Fruit fly (Drosophila melanogaster): ENCODE data around the gene to.

Gene to

dm6 chr3R:25209207-25209606, 30.8 kb upstream of the to start (continued):
- TF ChIP-seq Jarid2 (GFP tag; optimal IDR thresholded peaks at IDR 0.05) (no peak), sisA (GFP tag; IDR thresholded peaks at IDR 0.05) (no peak), MBD-R2 (GFP tag; IDR thresholded peaks at IDR 0.05) (no peak), HLH4C (GFP tag; IDR thresholded peaks at IDR 0.05; ENCODE audit: partially characterized antibody) (no peak), CG15514 (GFP tag; optimal IDR thresholded peaks at IDR 0.05) (peak; percentile 6), CG14050 (GFP tag; IDR thresholded peaks at IDR 0.05) (no peak), Usf (GFP tag; optimal IDR thresholded peaks at IDR 0.05) (no peak), Blimp-1 (GFP tag; optimal IDR thresholded peaks at IDR 0.05) (no peak), CG11696 (GFP tag; IDR thresholded peaks at IDR 0.05) (no peak), CG2889 (GFP tag; IDR thresholded peaks at IDR 0.05) (no peak), Six4 (GFP tag; optimal IDR thresholded peaks at IDR 0.05) (no peak), CG4730 (GFP tag; IDR thresholded peaks at IDR 0.05) (no peak), exex (tag; optimal IDR thresholded peaks at IDR 0.05) (peak; percentile 14), Deaf1 (tag; optimal IDR thresholded peaks at IDR 0.05) (peak; percentile 81), hkb (optimal IDR thresholded peaks at IDR 0.05) (no peak), hkb (GFP tag; IDR thresholded peaks at IDR 0.05) (no peak), CG12299 (tag; optimal IDR thresholded peaks at IDR 0.05) (no peak), nerfin-2 (GFP tag; IDR thresholded peaks at IDR 0.05; ENCODE audit: partially characterized antibody) (no peak), pb (GFP tag; optimal IDR thresholded peaks at IDR 0.05) (no peak), mirr (GFP tag; optimal IDR thresholded peaks at IDR 0.05) (peak; percentile 24), ab (GFP tag; optimal IDR thresholded peaks at IDR 0.05) (no peak), grn (GFP tag; optimal IDR thresholded peaks at IDR 0.05) (peak; percentile 56), CG31441 (GFP tag; IDR thresholded peaks at IDR 0.05) (no peak), CG18262 (tag; optimal IDR thresholded peaks at IDR 0.05) (no peak), chinmo (GFP tag; IDR thresholded peaks at IDR 0.05; ENCODE audit: partially characterized antibody) (0 out of 4 replicates have a peak, but pooled peaks have one; percentile 42), CG14710 (tag; optimal IDR thresholded peaks at IDR 0.05) (no peak), CG34376 (GFP tag; optimal IDR thresholded peaks at IDR 0.05) (peak; percentile 18), B-H2 (GFP tag; optimal IDR thresholded peaks at IDR 0.05) (no peak), CG43689 (GFP tag; IDR thresholded peaks at IDR 0.05) (no peak), dm (GFP tag; optimal IDR thresholded peaks at IDR 0.05) (no peak), CG10565 (GFP tag; optimal IDR thresholded peaks at IDR 0.05) (no peak), Eip74EF (GFP tag; optimal IDR thresholded peaks at IDR 0.05) (no peak), CG16863 (GFP tag; optimal IDR thresholded peaks at IDR 0.05) (no peak), CG16815 (GFP tag; optimal IDR thresholded peaks at IDR 0.05) (no peak), H2.0 (GFP tag; IDR thresholded peaks at IDR 0.05) (no peak), repo (GFP tag; optimal IDR thresholded peaks at IDR 0.05) (no peak), CG1529 (GFP tag; optimal IDR thresholded peaks at IDR 0.05) (no peak), CG13296 (GFP tag; optimal IDR thresholded peaks at IDR 0.05) (no peak), psq (GFP tag; optimal IDR thresholded peaks at IDR 0.05) (no peak), peb (GFP tag; IDR thresholded peaks at IDR 0.05) (no peak)

- TF ChIP-seq jing (GFP tag; optimal IDR thresholded peaks at IDR 0.05) (no peak), CG17361 (GFP tag; IDR thresholded peaks at IDR 0.05) (0 out of 3 replicates have a peak, but pooled peaks have one; percentile 39), onecut (GFP tag; IDR thresholded peaks at IDR 0.05) (no peak), Opbp (GFP tag; IDR thresholded peaks at IDR 0.05; ENCODE audit: partially characterized antibody) (peak; percentile 85; the same call in 2 of the 3 replicates), CG1832 (GFP tag; optimal IDR thresholded peaks at IDR 0.05) (no peak), Kr (GFP tag; optimal IDR thresholded peaks at IDR 0.05) (no peak), CG5180 (GFP tag; optimal IDR thresholded peaks at IDR 0.05) (no peak), sens (GFP tag) (peak; percentile 88), CG4360 (GFP tag; IDR thresholded peaks at IDR 0.05) (peak; percentile 53; the same call in 1 of the 2 replicates), HLH4C (GFP tag; IDR thresholded peaks at IDR 0.05; ENCODE audit: partially characterized antibody) (peak; percentile 90), CG4424 (GFP tag; optimal IDR thresholded peaks at IDR 0.05) (peak; percentile 41), CG34376 (GFP tag; optimal IDR thresholded peaks at IDR 0.05) (no peak), CG12769 (tag; optimal IDR thresholded peaks at IDR 0.05) (peak; percentile 37), Camta (GFP tag; optimal IDR thresholded peaks at IDR 0.05) (peak; percentile 4), Bgb (GFP tag; IDR thresholded peaks at IDR 0.05; ENCODE audit: partially characterized antibody) (peak; percentile 85)
Observed at dm6 chr3R:25215123-25215522, 24.9 kb upstream of the to start, which contains the start of gene Saysd1. Gene Saysd1, minus strand, starts transcription at chr3R:25215188.

Measured in whole organism, embryonic.